Worm (Caenorhabditis elegans): ENCODE data around the gene exp-1.

exp-1 gene

DNA sequence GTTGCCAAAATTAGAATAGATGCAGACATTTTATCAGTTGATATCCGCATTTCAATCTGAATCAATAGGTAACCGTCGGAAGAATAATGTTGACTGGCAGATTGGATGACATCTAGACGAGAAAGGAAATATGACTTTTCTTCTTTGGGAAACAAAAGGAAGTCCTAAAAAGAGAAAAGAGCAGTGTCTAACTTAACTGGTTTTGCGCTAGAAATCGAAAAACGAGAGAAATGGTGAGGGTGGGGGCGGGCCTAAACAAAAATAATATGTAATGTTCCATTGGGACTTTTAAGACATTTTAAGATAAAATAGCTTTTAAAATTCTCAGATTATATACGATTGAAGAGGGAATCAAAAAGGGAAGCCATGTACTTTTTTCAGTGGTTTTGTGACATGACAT is at the start of gene exp-1:
Gene exp-1, minus strand, starts transcription at position 101 of the 400 bp plus-strand sequence.
- no peak for TF ChIP-seq unc-130 (tag; optimal IDR thresholded peaks at IDR 0.05)
- no peak for TF ChIP-seq efl-1 (optimal IDR thresholded peaks at IDR 0.05)
- TF ChIP-seq efl-1 (GFP tag; optimal IDR thresholded peaks at IDR 0.05 in 1 of 2), result peak in 1 of 2 experiments; percentile 35

DNA sequence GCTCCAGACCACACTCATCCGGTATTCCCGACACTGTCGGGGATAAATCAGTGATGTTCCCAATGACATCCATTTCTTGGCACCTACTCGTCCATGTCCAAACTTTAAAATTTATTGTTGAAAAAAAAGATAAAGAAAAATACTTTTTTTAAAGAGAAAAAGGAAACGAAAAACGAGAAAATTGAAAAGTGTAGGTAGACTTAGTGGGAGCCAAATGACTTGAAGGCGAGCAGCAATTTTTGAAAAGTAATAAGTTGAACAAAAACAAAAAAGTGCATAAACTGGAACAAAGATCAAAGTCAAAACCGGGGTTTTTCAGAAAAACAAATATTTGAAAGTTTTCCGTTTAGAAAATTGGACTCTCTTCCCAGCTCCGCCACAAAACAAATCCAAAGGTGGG is 47.2 kb upstream of the exp-1 start, which contains the start of gene daf-37:
Gene daf-37, minus strand, starts transcription at position 101 of the 400 bp plus-strand sequence.
- TF ChIP-seq rnt-1 (tag; optimal IDR thresholded peaks at IDR 0.05) (no peak), lin-14 (GFP tag; optimal IDR thresholded peaks at IDR 0.05) (no peak), ztf-11 (tag; optimal IDR thresholded peaks at IDR 0.05) (no peak), nhr-11 (tag; optimal IDR thresholded peaks at IDR 0.05) (no peak), nhr-71 (tag; optimal IDR thresholded peaks at IDR 0.05) (no peak), Y116A8C.19 (tag; optimal IDR thresholded peaks at IDR 0.05; ENCODE audit: borderline replicate concordance) (no peak), dpl-1 (GFP tag; optimal IDR thresholded peaks at IDR 0.05) (no peak), lin-35 (GFP tag; optimal IDR thresholded peaks at IDR 0.05) (no peak), aha-1 (tag; optimal IDR thresholded peaks at IDR 0.05) (no peak), efl-1 (optimal IDR thresholded peaks at IDR 0.05) (no peak), efl-1 (GFP tag; optimal IDR thresholded peaks at IDR 0.05 in 1 of 2) (no peak), blmp-1 (tag; optimal IDR thresholded peaks at IDR 0.05) (no peak), C34B4.2 (tag; optimal IDR thresholded peaks at IDR 0.05) (no peak), aly-2 (tag; optimal IDR thresholded peaks at IDR 0.05) (no peak)

DNA sequence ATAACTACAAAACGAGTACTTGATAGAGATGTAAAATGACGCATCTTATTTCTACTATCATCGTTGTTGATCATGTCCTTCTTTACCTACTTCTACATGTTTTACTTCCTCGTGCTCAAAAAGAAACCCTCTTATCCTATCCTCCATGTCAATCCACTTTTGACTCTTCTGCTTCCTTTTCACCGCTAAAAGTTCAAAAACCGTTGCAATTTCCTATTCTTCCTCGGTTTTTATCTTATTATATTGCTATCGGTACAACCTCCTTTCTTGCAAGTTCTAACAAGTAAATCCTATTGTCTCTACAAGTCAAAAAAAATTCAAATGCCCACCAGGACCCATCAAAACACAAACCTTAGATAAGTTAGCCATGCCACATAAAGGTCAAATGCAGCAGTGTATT is 46.4 kb upstream of the exp-1 start:
- no peak for TF ChIP-seq efl-1 (optimal IDR thresholded peaks at IDR 0.05)
- no peak for TF ChIP-seq efl-1 (GFP tag; optimal IDR thresholded peaks at IDR 0.05 in 1 of 2)
- TF ChIP-seq lin-14 (GFP tag; optimal IDR thresholded peaks at IDR 0.05), result peak; percentile 37
- peak; percentile 94 for TF ChIP-seq fkh-10 (GFP tag; optimal IDR thresholded peaks at IDR 0.05)
- no peak for TF ChIP-seq C34B4.2 (tag; optimal IDR thresholded peaks at IDR 0.05)

DNA sequence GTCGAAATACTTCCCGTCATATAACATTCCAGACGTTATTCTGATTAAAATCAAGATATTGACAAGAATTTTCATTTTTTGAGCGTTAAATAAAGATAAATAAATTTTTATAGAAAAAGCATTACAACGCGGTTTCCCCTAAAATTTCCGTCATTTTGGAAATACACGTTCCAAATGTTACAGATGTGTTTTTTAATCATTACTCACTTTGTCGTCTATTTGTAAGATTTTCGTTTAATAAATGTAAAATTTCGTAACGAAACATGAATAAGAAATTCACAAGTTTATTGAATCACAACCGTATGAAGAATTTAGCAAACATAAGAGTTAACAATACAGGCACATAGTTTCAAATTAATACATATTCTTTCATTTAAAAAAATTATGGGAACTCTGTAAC is 42.0 kb upstream of the exp-1 start, which contains the start of gene C30B5.17:
Gene C30B5.17, minus strand, starts transcription at position 101 of the 400 bp plus-strand sequence.
- no peak for TF ChIP-seq nhr-11 (tag; optimal IDR thresholded peaks at IDR 0.05)
- no peak for TF ChIP-seq nhr-84 (tag; optimal IDR thresholded peaks at IDR 0.05)
- no peak for TF ChIP-seq F16B12.6 (tag; optimal IDR thresholded peaks at IDR 0.05)
- TF ChIP-seq ama-1 (optimal IDR thresholded peaks at IDR 0.05), result no peak
- no peak for TF ChIP-seq ets-5 (GFP tag; IDR thresholded peaks at IDR 0.05)
- no peak for TF ChIP-seq ztf-4 (tag; optimal IDR thresholded peaks at IDR 0.05)
- TF ChIP-seq snu-23 (GFP tag; optimal IDR thresholded peaks at IDR 0.05), result no peak
- no peak for TF ChIP-seq lin-39 (tag; optimal IDR thresholded peaks at IDR 0.05)
- TF ChIP-seq snpc-4 (tag; optimal IDR thresholded peaks at IDR 0.05), result no peak

DNA sequence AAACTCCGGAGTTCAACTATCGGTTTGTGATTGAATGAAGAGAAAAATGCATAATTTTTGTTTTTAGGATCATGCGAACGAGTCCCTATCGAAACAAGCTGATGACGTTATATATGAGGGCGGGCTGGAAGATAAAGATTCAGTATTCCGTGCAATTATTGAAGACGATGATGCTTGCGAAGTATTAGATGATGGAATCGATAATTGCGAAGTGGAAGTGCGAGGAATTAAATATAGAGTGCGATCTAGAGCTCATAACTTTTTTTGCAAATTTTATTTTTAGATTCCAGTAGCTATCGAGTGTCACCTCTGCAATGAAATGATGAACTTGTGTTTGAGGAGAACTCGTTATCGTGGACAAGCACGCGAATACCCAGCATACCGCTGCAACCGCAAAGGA is 38.1 kb upstream of the exp-1 start:
- TF ChIP-seq snpc-4 (tag; optimal IDR thresholded peaks at IDR 0.05) (no peak), efl-1 (optimal IDR thresholded peaks at IDR 0.05) (no peak), efl-1 (GFP tag; optimal IDR thresholded peaks at IDR 0.05 in 1 of 2) (peak in 1 of 2 experiments; percentile 69)

DNA sequence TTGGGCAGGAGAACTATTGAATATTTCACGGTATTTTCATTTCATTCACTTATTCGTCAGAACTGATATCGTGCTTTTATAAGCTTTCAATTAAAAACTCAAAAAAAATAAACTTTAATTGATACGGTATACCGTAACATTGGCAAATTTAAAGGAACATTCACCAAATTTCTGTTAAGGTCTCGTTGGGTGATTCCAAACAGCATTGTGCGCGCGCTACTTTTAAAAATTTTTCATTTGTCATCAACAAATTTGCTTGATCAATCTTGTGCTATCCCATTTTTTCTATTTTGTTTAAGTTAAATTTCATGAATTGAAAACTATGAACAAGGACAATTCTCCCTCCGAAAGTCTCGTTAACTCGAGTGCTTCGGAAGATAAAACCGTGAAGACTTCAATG is 37.6 kb upstream of the exp-1 start, which contains the start of gene szy-4:
Gene szy-4, plus strand, starts transcription at position 229 of the 400 bp plus-strand sequence.
- TF ChIP-seq pag-3 (tag; optimal IDR thresholded peaks at IDR 0.05; ENCODE audit: borderline replicate concordance, insufficient read depth) (no peak), pax-3 (tag; optimal IDR thresholded peaks at IDR 0.05) (no peak), nhr-237 (tag; optimal IDR thresholded peaks at IDR 0.05) (no peak), mef-2 (tag; optimal IDR thresholded peaks at IDR 0.05) (no peak), vab-15 (tag; optimal IDR thresholded peaks at IDR 0.05) (no peak), alr-1 (tag; optimal IDR thresholded peaks at IDR 0.05; ENCODE audit: borderline replicate concordance) (no peak), nhr-77 (tag; optimal IDR thresholded peaks at IDR 0.05) (no peak), ceh-63 (GFP tag; optimal IDR thresholded peaks at IDR 0.05) (no peak), unc-86 (tag; optimal IDR thresholded peaks at IDR 0.05) (no peak), ztf-4 (tag; optimal IDR thresholded peaks at IDR 0.05) (no peak), zip-4 (GFP tag; optimal IDR thresholded peaks at IDR 0.05) (no peak), fkh-10 (GFP tag; optimal IDR thresholded peaks at IDR 0.05) (no peak), ets-5 (GFP tag; IDR thresholded peaks at IDR 0.05) (no peak), egl-27 (tag; optimal IDR thresholded peaks at IDR 0.05) (no peak), F16B12.6 (tag; optimal IDR thresholded peaks at IDR 0.05) (no peak), dpl-1 (GFP tag; optimal IDR thresholded peaks at IDR 0.05) (no peak), mep-1 (tag; optimal IDR thresholded peaks at IDR 0.05) (no peak), fkh-4 (tag; optimal IDR thresholded peaks at IDR 0.05; ENCODE audit: borderline replicate concordance) (no peak), efl-1 (optimal IDR thresholded peaks at IDR 0.05) (no peak), efl-1 (GFP tag; optimal IDR thresholded peaks at IDR 0.05 in 1 of 2) (no peak), hlh-17 (GFP tag; optimal IDR thresholded peaks at IDR 0.05; ENCODE audit: borderline replicate concordance) (no peak)
